Fruit fly (Drosophila melanogaster) Kc167 (cell line): ENCODE data around the gene CG31687.

Source experiments
- Myc ChIP-seq: fragments of >200 bp; optimal IDR thresholded peaks from 2 replicates; lab custom pipeline; 2017; ENCODE audit warnings: missing external identifiers
- Sin3A ChIP-seq: fragments of >200 bp; optimal IDR thresholded peaks from 2 replicates; lab custom pipeline; 2018; ENCODE audit warnings: missing external identifiers
- h ChIP-seq: fragments of >200 bp; optimal IDR thresholded peaks from 3 replicates; lab custom pipeline; 2018; ENCODE audit warnings: missing external identifiers
- insv ChIP-seq: fragments of >200 bp; optimal IDR thresholded peaks from 3 replicates; lab custom pipeline; 2018; ENCODE audit warnings: missing external identifiers
- psq ChIP-seq: fragments of >200 bp; optimal IDR thresholded peaks from 2 replicates; lab custom pipeline; 2017; ENCODE audit warnings: missing external identifiers
- ttk ChIP-seq: sonication (Bioruptor generic); optimal IDR thresholded peaks from 2 replicates; lab custom pipeline; 2017; ENCODE audit warnings: missing external identifiers

Gene CG31687

DNA sequence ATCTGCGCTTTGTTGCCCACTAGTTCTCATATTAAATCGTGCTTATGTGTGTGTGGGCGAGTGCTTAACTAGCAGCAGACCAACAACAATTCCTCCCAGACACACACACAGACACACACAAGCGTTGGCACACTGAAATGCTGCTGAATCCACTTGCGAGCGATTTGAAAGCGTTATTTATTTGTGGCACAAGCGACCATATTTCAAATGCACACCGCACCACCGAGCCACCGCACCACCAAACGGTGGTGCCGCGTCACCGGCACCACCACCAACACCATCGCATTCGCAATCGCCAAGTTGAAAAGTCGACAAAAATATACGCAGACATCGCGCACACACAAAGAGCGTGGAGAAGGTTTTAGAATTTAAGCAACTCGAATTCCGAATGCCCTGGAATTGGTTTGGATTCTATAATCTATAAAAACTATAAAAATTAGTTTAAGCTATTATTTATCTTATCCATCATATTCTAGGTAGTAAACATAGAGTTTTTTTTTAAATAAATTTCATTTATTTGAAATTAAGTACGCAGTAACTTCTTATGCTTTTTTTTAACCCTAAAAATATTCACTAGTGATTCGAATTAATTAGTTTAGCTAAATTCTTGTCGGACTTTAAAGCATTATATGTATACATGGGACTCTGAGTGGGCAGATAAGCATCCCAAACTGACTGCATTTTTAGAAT lies 28.7 kb downstream of the CG31687 start:
- TF ChIP-seq ttk: no peak
- no peak for TF ChIP-seq Sin3A (lab: Kevin White, UChicago)
- TF ChIP-seq Myc (lab: Kevin White, UChicago): no peak
- TF ChIP-seq insv (lab: Kevin White, UChicago): no peak
- TF ChIP-seq h: no peak
- no peak for TF ChIP-seq psq (lab: Kevin White, UChicago)

DNA sequence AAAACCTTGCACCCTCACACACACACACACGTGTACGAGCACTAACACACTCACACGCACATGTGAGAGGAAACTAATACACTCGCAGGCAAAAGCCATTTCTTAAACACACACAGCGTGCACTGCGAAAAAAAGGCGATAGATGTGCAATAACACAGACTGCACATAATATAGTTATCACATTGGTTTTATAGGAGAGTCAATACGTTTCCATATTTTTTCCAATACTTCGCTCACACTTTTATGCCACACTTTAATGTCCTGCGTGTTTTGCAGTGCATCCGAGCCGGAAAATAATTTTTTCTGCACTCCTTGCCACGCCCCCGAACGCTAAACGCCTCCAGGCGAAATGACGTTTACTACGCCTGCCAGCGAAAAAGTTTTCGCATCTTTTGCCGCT lies 29.7 kb downstream of the CG31687 start:
- TF ChIP-seq Sin3A (lab: Kevin White, UChicago): no peak
- TF ChIP-seq insv (lab: Kevin White, UChicago): no peak
- no peak for TF ChIP-seq Myc (lab: Kevin White, UChicago)
- TF ChIP-seq psq (lab: Kevin White, UChicago): no peak
- no peak for TF ChIP-seq ttk
- TF ChIP-seq h: no peak

DNA sequence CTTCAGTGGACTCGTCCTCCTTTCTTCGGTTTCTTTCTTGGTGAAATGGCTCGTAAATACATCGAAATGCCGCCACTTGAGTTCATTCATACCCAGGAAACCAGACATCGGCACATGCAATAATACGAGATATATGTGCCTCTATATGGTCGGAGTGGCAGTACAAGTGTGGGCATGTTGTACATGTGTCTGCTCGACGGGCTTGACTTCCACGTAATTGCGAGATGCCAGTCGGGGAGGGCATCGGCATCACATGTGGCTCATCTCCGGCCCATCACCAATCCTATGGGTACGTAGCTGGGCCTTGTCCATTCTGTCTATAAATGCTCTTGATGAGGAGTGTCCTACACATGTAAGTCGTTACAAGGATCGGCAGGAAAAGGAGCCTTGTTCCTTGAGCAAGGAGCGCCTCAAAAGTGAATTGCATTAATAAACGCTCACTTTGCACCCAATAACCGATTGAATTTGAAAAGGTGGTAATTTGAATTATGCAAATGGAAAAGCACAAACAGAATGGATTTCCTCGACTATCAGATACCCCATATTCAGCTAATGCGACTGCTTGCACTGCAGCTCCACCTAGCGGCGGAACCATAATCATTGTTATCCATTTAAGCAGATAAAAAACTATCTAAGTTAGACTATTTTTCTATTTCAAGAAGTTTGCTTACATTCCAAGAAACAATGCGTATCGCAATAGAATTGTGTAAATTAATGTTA lies 31.3 kb downstream of the CG31687 start:
- TF ChIP-seq psq (lab: Kevin White, UChicago) (no peak), insv (lab: Kevin White, UChicago) (no peak), h (no peak), ttk (no peak), Myc (lab: Kevin White, UChicago) (no peak), Sin3A (lab: Kevin White, UChicago) (no peak)

DNA sequence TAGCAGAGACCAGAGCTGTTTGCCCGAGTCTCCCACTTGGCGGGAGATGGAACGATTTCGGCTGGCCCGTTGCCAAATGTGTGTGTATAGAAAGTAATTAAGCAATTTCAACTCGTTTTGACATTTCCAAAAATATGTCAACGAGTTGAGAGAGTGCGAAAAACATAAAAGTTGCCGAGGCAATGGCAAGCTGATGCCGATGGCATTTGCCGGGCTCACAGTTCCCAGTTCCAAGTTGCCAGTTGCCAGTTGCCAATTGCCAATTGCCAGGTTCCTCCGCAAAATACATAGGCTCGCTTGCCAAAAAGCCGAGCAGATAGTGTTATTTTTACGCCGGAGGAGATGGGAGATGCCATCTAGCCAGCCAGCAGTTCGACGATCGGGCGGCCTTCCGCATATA lies 33.6 kb downstream of the CG31687 start:
- TF ChIP-seq Myc (lab: Kevin White, UChicago) (no peak), Sin3A (lab: Kevin White, UChicago) (no peak), h (no peak), insv (lab: Kevin White, UChicago) (no peak), psq (lab: Kevin White, UChicago) (no peak), ttk (no peak)

DNA sequence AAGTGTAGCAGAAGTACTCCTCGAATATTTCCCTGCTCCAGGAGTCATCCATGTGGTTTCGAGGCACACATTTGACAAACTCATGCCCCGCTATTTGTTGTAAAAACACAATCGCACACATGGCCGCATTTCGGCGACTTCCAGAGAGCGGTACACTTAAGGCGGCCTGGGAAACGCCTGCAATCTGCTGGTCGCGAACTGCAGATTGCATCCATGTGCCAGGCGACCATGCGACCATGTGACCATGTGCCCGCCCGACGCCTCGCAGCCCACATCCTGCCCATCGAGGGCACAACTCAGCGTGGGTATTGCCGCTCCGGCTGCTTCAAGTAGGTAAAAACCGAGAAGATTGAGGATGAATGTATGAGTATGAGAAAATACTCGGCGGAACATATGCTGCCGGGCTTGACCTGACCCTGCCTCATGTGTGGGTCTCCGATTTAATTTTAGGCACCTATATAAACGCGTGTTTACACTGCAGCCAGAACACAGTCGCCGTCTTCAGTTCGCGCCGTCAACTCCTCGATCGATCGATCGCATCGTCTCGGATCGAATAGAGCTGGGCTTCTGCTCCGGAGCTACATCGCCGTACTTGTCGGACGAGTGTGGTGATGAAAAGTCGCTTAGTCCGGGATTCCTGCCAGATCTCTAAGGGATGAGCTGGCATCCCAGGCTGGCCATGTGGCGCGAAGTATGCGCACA lies 36.2 kb downstream of the CG31687 start:
- TF ChIP-seq insv (lab: Kevin White, UChicago) (no peak), Myc (lab: Kevin White, UChicago) (no peak), h (no peak), Sin3A (lab: Kevin White, UChicago) (no peak), psq (lab: Kevin White, UChicago) (no peak), ttk (no peak)

DNA sequence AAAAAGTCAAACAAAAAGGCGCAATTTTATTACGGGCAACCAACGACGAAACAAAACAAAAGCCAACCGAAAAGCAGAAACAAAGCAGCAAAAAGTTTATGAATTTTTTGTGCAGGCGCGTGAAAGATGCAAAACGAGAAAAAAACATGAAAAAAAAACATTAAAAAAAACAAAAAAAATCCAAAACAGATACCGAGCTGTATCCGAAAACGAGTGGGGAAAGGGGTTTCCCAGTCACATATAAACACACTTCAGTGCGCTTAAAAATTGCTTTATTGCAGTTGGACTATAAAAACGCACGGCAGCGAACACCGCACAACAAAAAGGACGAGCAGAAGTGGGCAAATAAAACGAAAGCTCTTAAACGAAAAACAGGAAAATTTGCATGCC lies 36.7 kb downstream of the CG31687 start:
- TF ChIP-seq psq (lab: Kevin White, UChicago) (no peak), ttk (no peak), insv (lab: Kevin White, UChicago) (no peak)

DNA sequence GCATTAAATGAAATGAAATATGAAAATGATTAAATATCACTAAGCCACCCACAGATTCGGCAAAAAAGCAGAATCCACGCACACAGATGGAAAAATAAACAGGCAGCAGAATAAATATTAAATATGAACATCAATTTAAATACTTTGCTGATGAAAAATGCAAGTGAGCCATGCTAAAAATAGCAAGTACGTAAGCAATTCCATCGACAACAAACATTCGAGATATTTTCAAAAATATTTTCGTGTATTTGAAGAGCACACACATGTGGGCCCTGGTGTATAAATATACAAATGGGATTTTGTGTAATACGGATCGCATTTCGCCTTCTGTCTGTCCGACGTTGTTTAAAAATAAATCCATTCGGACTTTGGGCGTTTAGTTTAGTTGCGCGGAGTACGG lies 37.7 kb downstream of the CG31687 start:
- TF ChIP-seq Sin3A (lab: Kevin White, UChicago) (no peak), h (no peak), Myc (lab: Kevin White, UChicago) (no peak), ttk (no peak), insv (lab: Kevin White, UChicago) (no peak), psq (lab: Kevin White, UChicago) (no peak)

DNA sequence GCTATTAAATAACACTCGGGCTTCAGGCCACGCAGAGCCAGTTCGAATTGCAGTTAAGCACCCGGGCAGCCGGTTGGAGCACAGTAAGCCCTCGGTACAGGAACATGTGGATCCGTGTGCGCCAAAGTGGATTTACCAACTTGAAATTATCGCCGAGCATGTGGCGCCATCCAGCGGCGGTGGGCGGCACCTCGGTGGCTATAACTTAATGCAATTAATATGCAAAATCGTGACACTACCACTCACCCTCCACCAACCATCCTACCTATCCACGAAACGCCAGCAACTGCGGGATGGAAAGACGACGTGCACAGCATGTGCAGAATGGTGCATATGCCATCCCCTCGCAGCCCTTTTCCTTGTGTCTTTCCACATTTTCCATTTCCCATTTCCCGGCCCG lies 38.1 kb downstream of the CG31687 start:
- TF ChIP-seq h (no peak), Myc (lab: Kevin White, UChicago) (no peak), insv (lab: Kevin White, UChicago) (no peak), psq (lab: Kevin White, UChicago) (no peak), ttk (no peak), Sin3A (lab: Kevin White, UChicago) (no peak)

DNA sequence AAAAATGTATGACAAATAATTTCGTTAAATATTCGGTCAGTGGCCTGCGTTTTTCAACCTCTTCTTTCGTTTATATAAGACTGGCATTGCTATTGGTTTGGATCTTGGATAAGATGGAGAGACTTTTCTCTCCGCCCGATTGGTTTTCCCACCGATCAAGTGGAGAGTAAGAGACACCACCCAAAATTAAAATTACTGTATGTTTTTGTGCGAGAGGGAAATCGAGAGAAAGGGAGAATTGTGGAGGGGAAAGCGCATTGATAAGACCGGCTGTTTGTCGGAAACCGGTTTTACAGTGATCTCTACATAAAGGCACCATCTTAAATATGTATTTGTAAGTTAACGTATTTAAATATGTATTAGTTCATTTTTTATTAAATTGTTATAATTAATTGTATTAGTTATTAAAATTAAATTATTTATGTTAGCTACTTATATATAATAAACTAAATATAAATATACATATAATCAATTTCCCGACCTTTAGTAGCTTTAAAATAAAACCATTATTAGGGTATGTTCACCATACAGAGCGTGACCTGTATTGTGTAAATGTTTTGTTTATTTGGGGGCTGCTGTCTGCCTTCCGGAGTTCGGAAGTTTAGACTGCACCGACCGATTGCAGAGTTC lies 44.5 kb downstream of the CG31687 start, which contains the start of gene CG34007:
TSS of gene CG34007 (plus strand) at position 608 of the 630 bp plus-strand sequence.
- TF ChIP-seq Myc (lab: Kevin White, UChicago) (no peak), ttk (no peak), insv (lab: Kevin White, UChicago) (no peak), Sin3A (lab: Kevin White, UChicago) (no peak), psq (lab: Kevin White, UChicago) (no peak), h (no peak)
